Fruit fly (Drosophila melanogaster): ENCODE measurements around the gene COX8.

Gene COX8

dm6 chr3L:21509488-21510122, 29.6 kb downstream of the COX8 start:
- TF ChIP-seq CG4707 (GFP tag; optimal IDR thresholded peaks at IDR 0.05) (no peak), Neu2 (GFP tag; optimal IDR thresholded peaks at IDR 0.05; ENCODE audit: borderline replicate concordance) (no peak), CG6765 (GFP tag; optimal IDR thresholded peaks at IDR 0.05) (no peak), sima (GFP tag; optimal IDR thresholded peaks at IDR 0.05) (no peak), wdn (GFP tag; IDR thresholded peaks at IDR 0.05) (no peak), CHES-1-like (GFP tag; optimal IDR thresholded peaks at IDR 0.05) (no peak), CG10321 (GFP tag; IDR thresholded peaks at IDR 0.05) (no peak), sim (GFP tag; IDR thresholded peaks at IDR 0.05) (0 out of 2 replicates have a peak, but pooled peaks have one; percentile 35), CG12769 (tag; optimal IDR thresholded peaks at IDR 0.05) (peak; percentile 46), CG12391 (tag; optimal IDR thresholded peaks at IDR 0.05) (peak; percentile 53), Lpt (GFP tag; optimal IDR thresholded peaks at IDR 0.05) (no peak), nerfin-1 (tag; optimal IDR thresholded peaks at IDR 0.05) (no peak), dpn (GFP tag; optimal IDR thresholded peaks at IDR 0.05) (peak; percentile 29), CG10431 (GFP tag; optimal IDR thresholded peaks at IDR 0.05) (no peak), psq (GFP tag; optimal IDR thresholded peaks at IDR 0.05) (no peak), her (GFP tag; optimal IDR thresholded peaks at IDR 0.05) (peak; percentile 39), gro (GFP tag; optimal IDR thresholded peaks at IDR 0.05) (peak; percentile 39), CG34376 (GFP tag; optimal IDR thresholded peaks at IDR 0.05) (peak; percentile 16), CG12071 (GFP tag; optimal IDR thresholded peaks at IDR 0.05) (peak; percentile 23), CG13624 (GFP tag; optimal IDR thresholded peaks at IDR 0.05) (peak; percentile 9), Dek (tag; optimal IDR thresholded peaks at IDR 0.05) (no peak), BEAF-32 (GFP tag; optimal IDR thresholded peaks at IDR 0.05) (no peak), CkIIα-i1 (GFP tag; IDR thresholded peaks at IDR 0.05) (no peak), zf30C (GFP tag; optimal IDR thresholded peaks at IDR 0.05) (peak; percentile 82), en (GFP tag; optimal IDR thresholded peaks at IDR 0.05) (no peak), CG1024 (GFP tag; IDR thresholded peaks at IDR 0.05) (no peak), mam (GFP tag; optimal IDR thresholded peaks at IDR 0.05) (peak; percentile 54), chn (GFP tag; optimal IDR thresholded peaks at IDR 0.05) (peak; percentile 10), nmo (GFP tag; optimal IDR thresholded peaks at IDR 0.05) (peak; percentile 37), Sin3A (optimal IDR thresholded peaks at IDR 0.05) (no peak), CG5953 (GFP tag; IDR thresholded peaks at IDR 0.05) (no peak), CG13775 (GFP tag; optimal IDR thresholded peaks at IDR 0.05) (peak; percentile 28), CG30403 (GFP tag; optimal IDR thresholded peaks at IDR 0.05) (peak; percentile 55), Sry-δ (GFP tag; optimal IDR thresholded peaks at IDR 0.05) (no peak), Camta (GFP tag; optimal IDR thresholded peaks at IDR 0.05) (peak; percentile 23), CG13424 (tag; optimal IDR thresholded peaks at IDR 0.05) (peak; percentile 33), crol (GFP tag; IDR thresholded peaks at IDR 0.05) (no peak), CG10274 (GFP tag; optimal IDR thresholded peaks at IDR 0.05) (no peak), ssp (GFP tag; IDR thresholded peaks at IDR 0.05) (no peak), Gug (GFP tag; IDR thresholded peaks at IDR 0.05) (peak; percentile 41; the same call in 1 of the 4 replicates), CG31224 (GFP tag; IDR thresholded peaks at IDR 0.05) (no peak), stwl (tag; optimal IDR thresholded peaks at IDR 0.05) (no peak), luna (GFP tag; optimal IDR thresholded peaks at IDR 0.05) (no peak), pzg (GFP tag; optimal IDR thresholded peaks at IDR 0.05) (no peak), cas (GFP tag; IDR thresholded peaks at IDR 0.05) (no peak), GATAe (GFP tag; conservative IDR thresholded peaks at IDR 0.05) (no peak), CG14441 (GFP tag; IDR thresholded peaks at IDR 0.05) (no peak), phol (tag; optimal IDR thresholded peaks at IDR 0.05) (peak; percentile 39), HLHmδ (GFP tag; optimal IDR thresholded peaks at IDR 0.05) (no peak), ranshi (GFP tag; IDR thresholded peaks at IDR 0.05) (no peak), D19B (GFP tag; optimal IDR thresholded peaks at IDR 0.05) (no peak)

Data from whole organism, embryonic.